Fruit fly (Drosophila melanogaster): ENCODE measurements around the gene CG17991.

CG17991 gene

DNA sequence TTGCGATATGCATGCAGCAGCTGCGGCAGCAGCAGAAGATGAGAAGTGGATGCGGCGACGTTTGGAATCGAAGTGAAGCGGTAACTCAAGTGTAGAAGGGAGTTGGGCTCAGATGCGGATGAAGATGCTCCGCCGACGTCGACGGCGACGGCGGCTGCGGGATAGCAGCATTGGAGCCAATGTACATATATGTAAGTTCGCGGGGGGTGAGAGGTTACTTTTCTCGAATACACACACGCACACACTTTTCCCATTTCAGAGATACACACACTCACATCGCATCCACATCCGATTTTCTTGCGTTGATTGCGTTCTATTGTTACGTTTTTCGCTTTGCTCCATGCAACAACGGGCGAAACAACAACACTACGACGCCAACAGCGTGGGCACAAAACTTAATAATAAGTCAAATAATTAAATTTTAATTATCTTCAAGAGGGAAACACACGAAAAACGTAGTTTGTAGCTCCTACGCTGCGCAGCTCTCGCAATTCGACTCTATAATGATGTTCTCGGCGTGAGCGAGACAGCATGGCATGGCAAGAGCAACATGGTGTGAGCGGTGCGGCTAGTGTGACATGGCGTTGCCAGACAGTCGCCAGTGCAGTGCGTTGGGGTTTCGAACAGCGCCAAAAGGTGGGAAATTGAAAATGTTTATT, 3.8 kb downstream of the CG17991 start, which contains the start of gene CG18766 (continued):
- no peak for TF ChIP-seq CG10654 (GFP tag; optimal IDR thresholded peaks at IDR 0.05)
- no peak for TF ChIP-seq Dbx (GFP tag; IDR thresholded peaks at IDR 0.05)
- TF ChIP-seq Ada2b (GFP tag; IDR thresholded peaks at IDR 0.05): no peak
- peak; percentile 33; the same call in 1 of the 3 replicates for TF ChIP-seq CG17361 (GFP tag; IDR thresholded peaks at IDR 0.05)
- TF ChIP-seq psq (GFP tag; optimal IDR thresholded peaks at IDR 0.05): no peak
- TF ChIP-seq CG10543 (GFP tag; optimal IDR thresholded peaks at IDR 0.05): peak; percentile 55
- no peak for TF ChIP-seq ham (GFP tag; IDR thresholded peaks at IDR 0.05)
- TF ChIP-seq Atf3 (GFP tag; optimal IDR thresholded peaks at IDR 0.05): no peak
- no peak for TF ChIP-seq tx (GFP tag; optimal IDR thresholded peaks at IDR 0.05)
- no peak for TF ChIP-seq sqz (GFP tag; optimal IDR thresholded peaks at IDR 0.05)
- TF ChIP-seq Hmx (GFP tag; optimal IDR thresholded peaks at IDR 0.05): no peak
- TF ChIP-seq HLH3B (GFP tag; IDR thresholded peaks at IDR 0.05): no peak
- TF ChIP-seq MESR4 (GFP tag; optimal IDR thresholded peaks at IDR 0.05): peak; percentile 72
- peak; percentile 65 for TF ChIP-seq HLHmδ (GFP tag; optimal IDR thresholded peaks at IDR 0.05)
- TF ChIP-seq CG6683 (GFP tag; optimal IDR thresholded peaks at IDR 0.05): no peak
- no peak for TF ChIP-seq slou (GFP tag; optimal IDR thresholded peaks at IDR 0.05)
- no peak for TF ChIP-seq Sox102F (GFP tag; optimal IDR thresholded peaks at IDR 0.05)
- TF ChIP-seq CG11247 (GFP tag; IDR thresholded peaks at IDR 0.05): no peak
- TF ChIP-seq CG7786 (GFP tag; optimal IDR thresholded peaks at IDR 0.05): no peak
- TF ChIP-seq Deaf1 (tag; optimal IDR thresholded peaks at IDR 0.05): no peak
- TF ChIP-seq Rfx (GFP tag; IDR thresholded peaks at IDR 0.05): peak; percentile 45; the same call in 1 of the 2 replicates
- no peak for TF ChIP-seq ems (GFP tag; optimal IDR thresholded peaks at IDR 0.05)
- no peak for TF ChIP-seq HLH54F (GFP tag; optimal IDR thresholded peaks at IDR 0.05)
- TF ChIP-seq Sry-δ (GFP tag; optimal IDR thresholded peaks at IDR 0.05): peak; percentile 56
- TF ChIP-seq CG9876 (GFP tag; optimal IDR thresholded peaks at IDR 0.05): peak; percentile 3
- TF ChIP-seq ftz-f1 (GFP tag; optimal IDR thresholded peaks at IDR 0.05): peak; percentile 69
- no peak for TF ChIP-seq CG17359 (tag; optimal IDR thresholded peaks at IDR 0.05)
- no peak for TF ChIP-seq CG11695 (GFP tag; IDR thresholded peaks at IDR 0.05)
- peak; percentile 14 for TF ChIP-seq twi (tag; optimal IDR thresholded peaks at IDR 0.05)
- TF ChIP-seq B-H2 (GFP tag; optimal IDR thresholded peaks at IDR 0.05): peak; percentile 20
- no peak for TF ChIP-seq H2.0 (GFP tag; IDR thresholded peaks at IDR 0.05)
- TF ChIP-seq CG7839 (tag; optimal IDR thresholded peaks at IDR 0.05): no peak
- TF ChIP-seq CkIIα-i1 (GFP tag; IDR thresholded peaks at IDR 0.05): no peak
- TF ChIP-seq luna (GFP tag; optimal IDR thresholded peaks at IDR 0.05): peak; percentile 9
- TF ChIP-seq Lim3 (GFP tag; IDR thresholded peaks at IDR 0.05): no peak
- TF ChIP-seq CG30431 (GFP tag; optimal IDR thresholded peaks at IDR 0.05): no peak
- peak; percentile 13 for TF ChIP-seq Camta (GFP tag; optimal IDR thresholded peaks at IDR 0.05)
- TF ChIP-seq Hr78 (GFP tag; optimal IDR thresholded peaks at IDR 0.05): peak in 1 of 2 experiments; percentile 91
- TF ChIP-seq fd96Cb (tag; optimal IDR thresholded peaks at IDR 0.05): no peak
- TF ChIP-seq gcm (GFP tag; optimal IDR thresholded peaks at IDR 0.05): no peak
- TF ChIP-seq bsh (GFP tag; optimal IDR thresholded peaks at IDR 0.05): no peak
- TF ChIP-seq jumu (GFP tag; optimal IDR thresholded peaks at IDR 0.05): peak; percentile 15
- TF ChIP-seq dpn (GFP tag; optimal IDR thresholded peaks at IDR 0.05): peak in 1 of 2 experiments; percentile 10
- no peak for TF ChIP-seq lola (GFP tag; optimal IDR thresholded peaks at IDR 0.05)
- peak; percentile 61 for TF ChIP-seq Ets97D (GFP tag; optimal IDR thresholded peaks at IDR 0.05)
- TF ChIP-seq fru (optimal IDR thresholded peaks at IDR 0.05): no peak
- TF ChIP-seq jigr1 (GFP tag; IDR thresholded peaks at IDR 0.05): no peak
- no peak for TF ChIP-seq odd (GFP tag; optimal IDR thresholded peaks at IDR 0.05)
- no peak for TF ChIP-seq trh (GFP tag; optimal IDR thresholded peaks at IDR 0.05)
- TF ChIP-seq fd102C (GFP tag; optimal IDR thresholded peaks at IDR 0.05): no peak
- no peak for TF ChIP-seq CG8359 (GFP tag; optimal IDR thresholded peaks at IDR 0.05; ENCODE audit: borderline replicate concordance)
